Fruit fly (Drosophila melanogaster): Measurements from ENCODE around the gene CG5116.

Gene CG5116

DNA sequence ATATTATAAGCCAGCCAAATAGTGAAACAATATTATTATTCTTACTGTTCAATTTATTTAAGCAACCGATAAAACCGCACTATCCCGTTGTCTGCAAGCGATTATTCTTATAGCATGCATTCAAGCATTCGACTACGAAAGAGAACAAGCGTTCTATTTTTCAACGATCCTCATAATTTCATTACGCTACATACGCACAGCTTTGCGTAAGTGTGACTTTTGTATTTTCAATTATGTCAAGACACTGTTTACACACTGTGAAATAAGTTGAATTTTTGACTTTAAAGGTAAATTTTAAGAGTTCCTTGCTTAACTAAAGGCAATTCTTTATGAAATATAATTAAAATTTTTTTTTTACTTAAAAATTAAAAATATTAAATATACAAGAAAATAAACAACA, 12.2 kb downstream of the CG5116 start, which contains the start of gene CG33494 (continued):
- 0 out of 3 replicates have a peak, but pooled peaks have one; percentile 24 for TF ChIP-seq CG6791 (GFP tag; IDR thresholded peaks at IDR 0.05; ENCODE audit: partially characterized antibody)
- TF ChIP-seq CG1024 (GFP tag; IDR thresholded peaks at IDR 0.05) = peak; percentile 83
- TF ChIP-seq CG1603 (tag; optimal IDR thresholded peaks at IDR 0.05) = peak; percentile 24
- no peak for TF ChIP-seq CG4424 (GFP tag; optimal IDR thresholded peaks at IDR 0.05)
- peak in 1 of 2 experiments; percentile 57 for TF ChIP-seq Dfd (GFP tag; optimal IDR thresholded peaks at IDR 0.05)

DNA sequence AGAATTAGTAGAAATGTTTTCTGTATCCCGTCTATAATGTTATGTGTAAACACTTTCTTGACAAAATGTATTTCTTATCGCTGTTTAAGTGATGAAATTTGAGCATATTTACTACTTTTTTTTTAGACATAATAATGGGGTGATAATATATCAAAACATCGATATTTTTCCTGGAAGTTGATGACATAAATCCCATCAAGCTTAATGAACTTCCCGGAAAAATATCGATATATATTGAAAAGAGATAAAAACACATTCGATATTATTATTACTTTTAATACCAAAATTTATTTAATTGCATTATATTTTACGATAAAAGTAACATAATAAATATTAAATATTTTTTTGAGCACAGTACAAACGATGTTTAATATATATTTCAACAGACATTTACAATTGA, 12.9 kb downstream of the CG5116 start:
- TF ChIP-seq Ets97D (GFP tag; optimal IDR thresholded peaks at IDR 0.05) = no peak
- peak; percentile 61; the same call in 2 of the 3 replicates for TF ChIP-seq knrl (GFP tag; IDR thresholded peaks at IDR 0.05; ENCODE audit: partially characterized antibody)
- peak; percentile 25; the same call in 1 of the 2 replicates for TF ChIP-seq CG2129 (GFP tag; IDR thresholded peaks at IDR 0.05; ENCODE audit: partially characterized antibody)
- TF ChIP-seq HLH4C (GFP tag; IDR thresholded peaks at IDR 0.05; ENCODE audit: partially characterized antibody) = peak; percentile 55; the same call in 2 of the 3 replicates
- no peak for TF ChIP-seq CG5180 (GFP tag; optimal IDR thresholded peaks at IDR 0.05)
- peak; percentile 63 for TF ChIP-seq unc-4 (GFP tag; IDR thresholded peaks at IDR 0.05; ENCODE audit: partially characterized antibody)
- no peak for TF ChIP-seq pho (GFP tag; optimal IDR thresholded peaks at IDR 0.05)
- TF ChIP-seq CG16813 (GFP tag; IDR thresholded peaks at IDR 0.05; ENCODE audit: partially characterized antibody) = peak; percentile 55; the same call in 2 of the 3 replicates
- 0 out of 2 replicates have a peak, but pooled peaks have one; percentile 43 for TF ChIP-seq sna (GFP tag; IDR thresholded peaks at IDR 0.05; ENCODE audit: partially characterized antibody)
- 0 out of 2 replicates have a peak, but pooled peaks have one; percentile 40 for TF ChIP-seq hbn (GFP tag; IDR thresholded peaks at IDR 0.05; ENCODE audit: partially characterized antibody)
- no peak for TF ChIP-seq CG43689 (GFP tag; IDR thresholded peaks at IDR 0.05)
- TF ChIP-seq Doc3 (GFP tag; IDR thresholded peaks at IDR 0.05; ENCODE audit: partially characterized antibody) = peak; percentile 63; the same call in 2 of the 3 replicates
- 0 out of 3 replicates have a peak, but pooled peaks have one; percentile 22 for TF ChIP-seq vnd (GFP tag; IDR thresholded peaks at IDR 0.05; ENCODE audit: partially characterized antibody)
- no peak for TF ChIP-seq sqz (GFP tag; optimal IDR thresholded peaks at IDR 0.05)
- TF ChIP-seq Dref (GFP tag; IDR thresholded peaks at IDR 0.05) = peak; percentile 47
- TF ChIP-seq Bgb (GFP tag; IDR thresholded peaks at IDR 0.05; ENCODE audit: partially characterized antibody) = 0 out of 2 replicates have a peak, but pooled peaks have one; percentile 9
- no peak for TF ChIP-seq wor (GFP tag; IDR thresholded peaks at IDR 0.05)
- no peak for TF ChIP-seq gsb (GFP tag; IDR thresholded peaks at IDR 0.05)
- 0 out of 2 replicates have a peak, but pooled peaks have one; percentile 49 for TF ChIP-seq nerfin-2 (GFP tag; IDR thresholded peaks at IDR 0.05; ENCODE audit: partially characterized antibody)
- TF ChIP-seq hb (GFP tag; IDR thresholded peaks at IDR 0.05; ENCODE audit: partially characterized antibody) = peak; percentile 61; the same call in 1 of the 3 replicates
- peak; percentile 74 for TF ChIP-seq CG13287 (GFP tag; IDR thresholded peaks at IDR 0.05; ENCODE audit: partially characterized antibody)
- 0 out of 3 replicates have a peak, but pooled peaks have one; percentile 20 for TF ChIP-seq CG6791 (GFP tag; IDR thresholded peaks at IDR 0.05; ENCODE audit: partially characterized antibody)
- peak; percentile 37 for TF ChIP-seq BEAF-32 (GFP tag; optimal IDR thresholded peaks at IDR 0.05)
- TF ChIP-seq fd3F (GFP tag; optimal IDR thresholded peaks at IDR 0.05) = no peak
- TF ChIP-seq HmgZ (tag; optimal IDR thresholded peaks at IDR 0.05) = no peak
- TF ChIP-seq C15 (GFP tag; IDR thresholded peaks at IDR 0.05) = no peak
- no peak for TF ChIP-seq CG17385 (GFP tag; optimal IDR thresholded peaks at IDR 0.05)
- TF ChIP-seq Scr (GFP tag; IDR thresholded peaks at IDR 0.05; ENCODE audit: partially characterized antibody) = peak; percentile 70
- no peak for TF ChIP-seq CG10565 (GFP tag; optimal IDR thresholded peaks at IDR 0.05)
- TF ChIP-seq stwl (tag; optimal IDR thresholded peaks at IDR 0.05) = peak; percentile 58
- no peak for TF ChIP-seq h (optimal IDR thresholded peaks at IDR 0.05)
- no peak for TF ChIP-seq CG5953 (GFP tag; IDR thresholded peaks at IDR 0.05)
- no peak for TF ChIP-seq Ada2b (GFP tag; IDR thresholded peaks at IDR 0.05)
- no peak for TF ChIP-seq CG5245 (GFP tag; optimal IDR thresholded peaks at IDR 0.05)
- peak; percentile 77 for TF ChIP-seq Dll (GFP tag; IDR thresholded peaks at IDR 0.05; ENCODE audit: partially characterized antibody)
- TF ChIP-seq chinmo (GFP tag; IDR thresholded peaks at IDR 0.05; ENCODE audit: partially characterized antibody) = no peak

All from whole organism, embryonic.